Fruit fly (Drosophila melanogaster) whole organism: Measurements from ENCODE around the gene I-2.

Source experiments
- EcR ChIP-seq, 2 experiments: fragments of >200 bp; optimal IDR thresholded peaks; 2 replicates each; lab custom pipeline; 2017; ENCODE audit warnings: missing biosample characterization in 2 of 2, missing genetic modification characterization in 2 of 2, missing genetic modification reagents in 2 of 2
- usp ChIP-seq: fragments of >200 bp; optimal IDR thresholded peaks from 2 replicates; lab custom pipeline; 2017; ENCODE audit warnings: missing biosample characterization, missing genetic modification characterization, mixed read lengths

dm6 chr3L:9815705-9816104 is 20.9 kb downstream of the I-2 start:
- no peak for TF ChIP-seq EcR (GFP tag; optimal IDR thresholded peaks at IDR 0.05; lab: Kevin White, UChicago)
- no peak for TF ChIP-seq usp
